Worm (Caenorhabditis elegans) whole organism, young adult: ENCODE results near the gene W07B8.4.

Experiments used
- F23B12.7 ChIP-seq: sonication (generic microtip); optimal IDR thresholded peaks from 2 replicates; lab custom pipeline; 2017; ENCODE audit warnings: missing genetic modification characterization, mild to moderate bottlenecking, missing compliant biosample characterization, antibody characterized with exemption, moderate library complexity; ENCODE audit not compliant: insufficient read depth
- F57C9.4 ChIP-seq: sonication (generic microtip); optimal IDR thresholded peaks from 2 replicates; lab custom pipeline; 2017; ENCODE audit warnings: mild to moderate bottlenecking, missing genetic modification characterization, missing compliant biosample characterization
- Y56A3A.18 ChIP-seq: fragments of 200-800 bp; sonication (Bioruptor generic); IDR thresholded peaks from 2 replicates; pipeline ENCODE4 v1.3.6; 2022; ENCODE audit warnings: missing genetic modification reagents, missing genetic modification characterization, missing compliant biosample characterization
- aptf-3 ChIP-seq: fragments of 200-800 bp; sonication (Bioruptor generic); IDR thresholded peaks from 2 replicates; pipeline ENCODE4 v1.3.6; 2022; ENCODE audit warnings: missing genetic modification characterization, missing compliant biosample characterization
- efl-1 ChIP-seq: fragments of 150-350 bp; optimal IDR thresholded peaks from 2 replicates; lab custom pipeline; 2014; ENCODE audit warnings: missing biosample characterization, missing genetic modification reagents, missing genetic modification characterization
- ekl-4 ChIP-seq: fragments of 200-800 bp; sonication (Bioruptor generic); IDR thresholded peaks from 2 replicates; pipeline ENCODE4 v1.3.6; 2022; ENCODE audit warnings: missing genetic modification reagents, missing genetic modification characterization, missing compliant biosample characterization
- sptf-2 ChIP-seq: fragments of 200-800 bp; sonication (Bioruptor generic); optimal IDR thresholded peaks from 2 replicates; lab custom pipeline; 2018; ENCODE audit warnings: mild to moderate bottlenecking, missing genetic modification characterization, missing compliant biosample characterization
- ztf-26 ChIP-seq: sonication (generic microtip); optimal IDR thresholded peaks from 2 replicates; lab custom pipeline; 2017; ENCODE audit warnings: missing genetic modification characterization, missing compliant biosample characterization

- TF ChIP-seq F23B12.7 (tag; lab: Kevin White, UChicago) = no peak
- TF ChIP-seq F57C9.4 (tag; lab: Kevin White, UChicago) = no peak
- no peak for TF ChIP-seq Y56A3A.18 (GFP tag; lab: Robert Waterston, UW)
- no peak for TF ChIP-seq aptf-3 (GFP tag; lab: Robert Waterston, UW)
- TF ChIP-seq sptf-2 (GFP tag; lab: Kevin White, UChicago) = no peak
- no peak for TF ChIP-seq ekl-4 (GFP tag; lab: Robert Waterston, UW)
- TF ChIP-seq efl-1 = no peak
- no peak for TF ChIP-seq ztf-26 (tag; lab: Kevin White, UChicago)
Observed at ce11 chrV:1087983-1088382, 43.7 kb downstream of the W07B8.4 start, which contains the start of gene clec-203.
